Worm (Caenorhabditis elegans) whole organism, late embryonic: ENCODE results near the gene fipr-29.

Experiments
- F13H6.1 ChIP-seq: sonication (generic microtip); optimal IDR thresholded peaks from 2 replicates; lab custom pipeline; 2016; ENCODE audit warnings: missing genetic modification characterization, missing compliant biosample characterization
- ama-1 ChIP-seq: fragments of 150-350 bp; optimal IDR thresholded peaks from 2 replicates; lab custom pipeline; 2014
- fkh-10 ChIP-seq: fragments of 150-350 bp; optimal IDR thresholded peaks from 2 replicates; lab custom pipeline; 2014; ENCODE audit warnings: missing biosample characterization, missing genetic modification reagents, missing genetic modification characterization
- nfya-1 ChIP-seq: sonication (generic microtip); optimal IDR thresholded peaks from 2 replicates; lab custom pipeline; 2017; ENCODE audit warnings: missing genetic modification characterization, mild to moderate bottlenecking, missing compliant biosample characterization, antibody characterized with exemption, moderate library complexity
- npax-4 ChIP-seq: sonication (generic microtip); optimal IDR thresholded peaks from 2 replicates; lab custom pipeline; 2016; ENCODE audit warnings: missing genetic modification characterization, missing compliant biosample characterization
- pax-1 ChIP-seq: fragments of 150-350 bp; optimal IDR thresholded peaks from 2 replicates; lab custom pipeline; 2014; ENCODE audit warnings: missing biosample characterization, missing genetic modification characterization
- pha-4 ChIP-seq: fragments of 150-350 bp; optimal IDR thresholded peaks from 2 replicates; lab custom pipeline; 2018; ENCODE audit warnings: missing biosample characterization, missing genetic modification reagents, missing genetic modification characterization
- sox-4 ChIP-seq: sonication (generic microtip); optimal IDR thresholded peaks from 2 replicates; lab custom pipeline; 2017; ENCODE audit warnings: mild to moderate bottlenecking, missing genetic modification characterization, inconsistent platforms, missing compliant biosample characterization
- ztf-16 ChIP-seq: sonication (generic microtip); optimal IDR thresholded peaks from 2 replicates; lab custom pipeline; 2017; ENCODE audit warnings: missing genetic modification characterization, missing compliant biosample characterization

DNA sequence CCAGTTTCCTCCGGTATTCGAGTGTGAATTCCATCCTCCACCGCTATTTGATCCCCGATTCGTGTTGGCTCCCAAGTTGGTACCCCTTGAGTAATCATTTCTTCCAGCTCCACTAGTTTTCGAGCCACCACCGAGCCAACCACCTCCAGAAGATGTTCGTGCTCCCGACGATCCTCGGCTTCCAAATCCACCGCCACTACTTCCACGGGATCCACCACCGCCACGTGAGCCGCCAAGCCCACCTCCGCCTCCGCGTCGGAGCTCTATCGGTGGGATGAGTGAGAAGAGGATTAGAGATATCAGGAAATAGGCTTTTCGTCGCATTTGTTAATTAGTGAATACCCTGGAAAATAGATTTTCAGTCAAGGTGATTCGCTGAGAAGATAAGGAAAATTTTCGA is 3.8 kb upstream of the fipr-29 start, which contains the start of gene H06I04.6:
- TF ChIP-seq nfya-1 (tag; lab: Kevin White, UChicago), result no peak
- no peak for TF ChIP-seq ama-1 (lab: Kevin White, UChicago)
- no peak for TF ChIP-seq npax-4 (tag; lab: Kevin White, UChicago)
- no peak for TF ChIP-seq sox-4 (tag; lab: Kevin White, UChicago)
- TF ChIP-seq F13H6.1 (tag; lab: Kevin White, UChicago), result no peak
- TF ChIP-seq pax-1 (tag; lab: Kevin White, UChicago), result no peak
- no peak for TF ChIP-seq fkh-10 (GFP tag; lab: Kevin White, UChicago)
- TF ChIP-seq pha-4, result no peak
- no peak for TF ChIP-seq ztf-16 (tag; lab: Kevin White, UChicago)
